Worm (Caenorhabditis elegans): Measurements from ENCODE around the gene K10B4.3.

DNA sequence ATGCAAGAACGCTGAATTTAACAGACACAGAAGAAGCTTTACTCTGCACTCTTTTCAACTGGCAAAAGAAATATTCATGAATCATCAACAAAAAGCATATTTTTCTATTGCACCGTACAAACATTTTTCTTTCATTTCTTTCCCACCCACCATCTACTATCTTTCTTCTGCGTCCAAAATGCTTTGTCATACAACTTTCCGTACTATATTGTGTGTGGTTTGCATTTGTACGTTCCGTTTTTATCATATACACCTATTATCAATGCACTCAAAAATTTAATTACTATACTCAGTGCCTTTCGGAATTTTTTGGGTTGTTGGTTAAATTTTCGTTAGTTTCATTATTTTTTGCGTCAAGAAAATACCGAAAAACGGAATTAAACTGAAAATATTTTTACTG is 53.4 kb downstream of the K10B4.3 start:
- TF ChIP-seq nhr-6 (tag; optimal IDR thresholded peaks at IDR 0.05) (no peak), snpc-4 (tag; optimal IDR thresholded peaks at IDR 0.05) (no peak), unc-62 (GFP tag; optimal IDR thresholded peaks at IDR 0.05) (no peak), egl-27 (tag; optimal IDR thresholded peaks at IDR 0.05) (no peak), zag-1 (tag; optimal IDR thresholded peaks at IDR 0.05) (no peak), fos-1 (tag; optimal IDR thresholded peaks at IDR 0.05) (peak; percentile 91), nhr-11 (tag; optimal IDR thresholded peaks at IDR 0.05) (no peak), ztf-4 (tag; optimal IDR thresholded peaks at IDR 0.05) (no peak), ztf-11 (tag; optimal IDR thresholded peaks at IDR 0.05) (no peak), nhr-12 (tag; optimal IDR thresholded peaks at IDR 0.05) (no peak), nhr-237 (tag; optimal IDR thresholded peaks at IDR 0.05) (no peak)
